Fruit fly (Drosophila melanogaster) whole organism, embryonic: ENCODE measurements around the gene CG32647.
A peak's percentile ranks its signal among the peaks of the same experiment; 100 is the strongest.

ENCODE experiments used
- Adf1 ChIP-seq: fragments of 200-800 bp; sonication (Bioruptor generic); IDR thresholded peaks from 2 replicates; pipeline ENCODE4 v1.3.6; 2022; ENCODE audit warnings: missing biosample characterization, missing genetic modification characterization
- Asciz ChIP-seq: fragments of 200-800 bp; sonication (Bioruptor generic); optimal IDR thresholded peaks from 2 replicates; lab custom pipeline; 2017; ENCODE audit warnings: missing biosample characterization, mild to moderate bottlenecking, missing genetic modification characterization, missing genetic modification reagents
- Atf3 ChIP-seq: fragments of 200-800 bp; sonication (Bioruptor generic); optimal IDR thresholded peaks from 3 replicates; lab custom pipeline; 2016; ENCODE audit warnings: missing biosample characterization, missing genetic modification characterization
- CG11093 ChIP-seq: fragments of 200-800 bp; sonication (Bioruptor generic); IDR thresholded peaks from 3 replicates; pipeline ENCODE4 v1.3.6; 2022; ENCODE audit warnings: missing biosample characterization, missing genetic modification characterization
- CG11560 ChIP-seq: fragments of 200-800 bp; sonication (Bioruptor generic); IDR thresholded peaks from 3 replicates; pipeline ENCODE4 v1.3.6; 2022; ENCODE audit warnings: missing biosample characterization, missing genetic modification characterization
- CG11723 ChIP-seq: fragments of 200-800 bp; sonication (Bioruptor generic); optimal IDR thresholded peaks from 2 replicates; lab custom pipeline; 2017; ENCODE audit warnings: missing biosample characterization, mild to moderate bottlenecking, missing genetic modification characterization
- CG12219 ChIP-seq: fragments of 200-800 bp; sonication (Bioruptor generic); optimal IDR thresholded peaks from 3 replicates; lab custom pipeline; 2018; ENCODE audit warnings: missing biosample characterization, mild to moderate bottlenecking, missing genetic modification characterization
- CG14965 ChIP-seq: fragments of 200-800 bp; sonication (Bioruptor generic); optimal IDR thresholded peaks from 2 replicates; lab custom pipeline; 2016; ENCODE audit warnings: missing biosample characterization, missing genetic modification characterization, borderline replicate concordance
- CG17385 ChIP-seq: fragments of 200-800 bp; sonication (Bioruptor generic); optimal IDR thresholded peaks from 3 replicates; lab custom pipeline; 2018; ENCODE audit warnings: missing biosample characterization, mild to moderate bottlenecking, missing genetic modification characterization
- CG18764 ChIP-seq: fragments of 200-800 bp; sonication (Bioruptor generic); optimal IDR thresholded peaks from 3 replicates; lab custom pipeline; 2016; ENCODE audit warnings: missing biosample characterization, missing genetic modification characterization
- CG32772 ChIP-seq: fragments of 200-800 bp; sonication (Bioruptor generic); IDR thresholded peaks from 2 replicates; pipeline ENCODE4 v1.3.6; 2022; ENCODE audit warnings: missing biosample characterization, missing genetic modification characterization
- CG3281 ChIP-seq: fragments of 200-800 bp; sonication (Bioruptor generic); optimal IDR thresholded peaks from 3 replicates; lab custom pipeline; 2017; ENCODE audit warnings: missing biosample characterization, mild to moderate bottlenecking, missing genetic modification characterization
- CG4820 ChIP-seq: fragments of 200-800 bp; sonication (Bioruptor generic); optimal IDR thresholded peaks from 3 replicates; lab custom pipeline; 2016; ENCODE audit warnings: missing biosample characterization, missing genetic modification characterization
- CG5180 ChIP-seq: fragments of 200-800 bp; sonication (Bioruptor generic); optimal IDR thresholded peaks from 3 replicates; lab custom pipeline; 2017; ENCODE audit warnings: missing biosample characterization, missing genetic modification characterization, mild to moderate bottlenecking, moderate library complexity, missing genetic modification reagents
- CG5953 ChIP-seq: fragments of 200-800 bp; sonication (Bioruptor generic); IDR thresholded peaks from 2 replicates; pipeline ENCODE4 v1.3.6; 2022; ENCODE audit warnings: missing biosample characterization, missing genetic modification characterization
- CG6175 ChIP-seq: fragments of 200-800 bp; sonication (Bioruptor generic); IDR thresholded peaks from 3 replicates; pipeline ENCODE4 v1.3.6; 2022; ENCODE audit warnings: missing biosample characterization, missing genetic modification characterization
- CG7556 ChIP-seq: fragments of 200-800 bp; sonication (Bioruptor generic); optimal IDR thresholded peaks from 2 replicates; lab custom pipeline; 2017; ENCODE audit warnings: missing biosample characterization, mild to moderate bottlenecking, missing genetic modification characterization
- CG8290 ChIP-seq, 3 experiments: fragments of 200-800 bp; sonication (Bioruptor generic); optimal IDR thresholded peaks; 2 replicates each; lab custom pipeline; 2016 to 2019; ENCODE audit warnings: missing biosample characterization in 3 of 3, missing genetic modification characterization in 3 of 3, mild to moderate bottlenecking in 2 of 3, moderate library complexity in 1 of 3
- Deaf1 ChIP-seq: fragments of 200-800 bp; optimal IDR thresholded peaks from 3 replicates; lab custom pipeline; 2019; ENCODE audit warnings: missing biosample characterization, mild to moderate bottlenecking, missing genetic modification characterization, moderate library complexity
- Elba2 ChIP-seq: fragments of 200-800 bp; sonication (Bioruptor generic); optimal IDR thresholded peaks from 3 replicates; lab custom pipeline; 2016; ENCODE audit warnings: missing biosample characterization, missing genetic modification characterization
- Ets97D ChIP-seq: fragments of 200-800 bp; sonication (Bioruptor generic); optimal IDR thresholded peaks from 3 replicates; lab custom pipeline; 2016; ENCODE audit warnings: missing biosample characterization, missing genetic modification characterization
- Fer1 ChIP-seq: fragments of 200-800 bp; sonication (Bioruptor generic); optimal IDR thresholded peaks from 2 replicates; lab custom pipeline; 2017; ENCODE audit warnings: missing biosample characterization, mild to moderate bottlenecking, missing genetic modification characterization
- HHEX ChIP-seq: fragments of 200-800 bp; sonication (Bioruptor generic); optimal IDR thresholded peaks from 3 replicates; lab custom pipeline; 2017; ENCODE audit warnings: missing biosample characterization, mild to moderate bottlenecking, missing genetic modification characterization, missing genetic modification reagents
- Hsf ChIP-seq: fragments of 200-800 bp; sonication (Bioruptor generic); optimal IDR thresholded peaks from 3 replicates; lab custom pipeline; 2016; ENCODE audit warnings: missing biosample characterization, missing genetic modification characterization
- MESR4 ChIP-seq: fragments of 200-800 bp; sonication (Bioruptor generic); optimal IDR thresholded peaks from 2 replicates; lab custom pipeline; 2018; ENCODE audit warnings: missing biosample characterization, mild to moderate bottlenecking, missing genetic modification characterization, moderate library complexity
- Mad ChIP-seq: fragments of 200-800 bp; sonication (Bioruptor generic); optimal IDR thresholded peaks from 2 replicates; lab custom pipeline; 2016; ENCODE audit warnings: missing biosample characterization, missing genetic modification characterization
- Nf-YB ChIP-seq: fragments of 200-800 bp; sonication (Bioruptor generic); optimal IDR thresholded peaks from 3 replicates; lab custom pipeline; 2019; ENCODE audit warnings: missing biosample characterization, mild to moderate bottlenecking, missing genetic modification characterization, moderate library complexity
- PHDP ChIP-seq: fragments of 200-800 bp; sonication (Bioruptor generic); optimal IDR thresholded peaks from 3 replicates; lab custom pipeline; 2018; ENCODE audit warnings: missing biosample characterization, mild to moderate bottlenecking, missing genetic modification characterization, moderate library complexity
- Scr ChIP-seq: fragments of 200-800 bp; sonication (Bioruptor generic); IDR thresholded peaks from 2 replicates; pipeline ENCODE4 v1.3.6; 2022; ENCODE audit warnings: missing biosample characterization, missing genetic modification characterization; ENCODE audit not compliant: partially characterized antibody
- Spps ChIP-seq: fragments of 200-800 bp; sonication (Bioruptor generic); optimal IDR thresholded peaks from 2 replicates; lab custom pipeline; 2018; ENCODE audit warnings: missing biosample characterization, mild to moderate bottlenecking, missing genetic modification characterization
- Sry-β ChIP-seq: fragments of 200-800 bp; sonication (Bioruptor generic); optimal IDR thresholded peaks from 2 replicates; lab custom pipeline; 2018; ENCODE audit warnings: missing biosample characterization, mild to moderate bottlenecking, missing genetic modification characterization, moderate library complexity
- Vsx1 ChIP-seq: fragments of 200-800 bp; sonication (Bioruptor generic); optimal IDR thresholded peaks from 2 replicates; lab custom pipeline; 2017; ENCODE audit warnings: missing biosample characterization, mild to moderate bottlenecking, missing genetic modification characterization, missing genetic modification reagents
- YL-1 ChIP-seq: fragments of 200-800 bp; sonication (Bioruptor generic); optimal IDR thresholded peaks from 3 replicates; lab custom pipeline; 2017; ENCODE audit warnings: missing biosample characterization, mild to moderate bottlenecking, missing genetic modification characterization
- ab ChIP-seq: fragments of 200-800 bp; sonication (Bioruptor generic); optimal IDR thresholded peaks from 2 replicates; lab custom pipeline; 2016; ENCODE audit warnings: missing biosample characterization, missing genetic modification characterization
- chif ChIP-seq, 2 experiments: fragments of 200-800 bp; sonication (Bioruptor generic); optimal IDR thresholded peaks; 3 replicates each; lab custom pipeline; 2016; ENCODE audit warnings: missing biosample characterization in 2 of 2, missing genetic modification characterization in 2 of 2
- chinmo ChIP-seq: fragments of 200-800 bp; sonication (Bioruptor generic); IDR thresholded peaks from 4 replicates; pipeline ENCODE4 v1.3.6; 2022; ENCODE audit warnings: missing biosample characterization, missing genetic modification characterization; ENCODE audit not compliant: partially characterized antibody
- da ChIP-seq: fragments of 200-800 bp; sonication (Bioruptor generic); optimal IDR thresholded peaks from 2 replicates; lab custom pipeline; 2016; ENCODE audit warnings: missing biosample characterization, missing genetic modification characterization
- ems ChIP-seq: fragments of 200-800 bp; sonication (Bioruptor generic); optimal IDR thresholded peaks from 3 replicates; lab custom pipeline; 2016; ENCODE audit warnings: missing biosample characterization, missing genetic modification characterization
- eyg ChIP-seq: fragments of 200-800 bp; sonication (Bioruptor generic); optimal IDR thresholded peaks from 3 replicates; lab custom pipeline; 2016; ENCODE audit warnings: missing biosample characterization, missing genetic modification characterization
- grn ChIP-seq: fragments of 200-800 bp; sonication (Bioruptor generic); optimal IDR thresholded peaks from 3 replicates; lab custom pipeline; 2017; ENCODE audit warnings: missing biosample characterization, missing genetic modification characterization
- gsb ChIP-seq: fragments of 200-800 bp; sonication (Bioruptor generic); IDR thresholded peaks from 2 replicates; pipeline ENCODE4 v1.3.6; 2022; ENCODE audit warnings: missing biosample characterization, missing genetic modification characterization
- lov ChIP-seq, 2 experiments: fragments of 200-800 bp in 1 of 2; fragments of >200 bp in 1 of 2; sonication (Bioruptor generic) in 1 of 2; IDR thresholded peaks in 1 of 2; optimal IDR thresholded peaks in 1 of 2; 2 replicates in 1 of 2; 3 replicates in 1 of 2; pipeline versions ENCODE4 v1.3.6 to Lab custom; 2017 to 2022; ENCODE audit warnings: missing biosample characterization in 1 of 2, missing genetic modification characterization in 1 of 2
- maf-S ChIP-seq: fragments of 200-800 bp; sonication (Bioruptor generic); optimal IDR thresholded peaks from 2 replicates; lab custom pipeline; 2016; ENCODE audit warnings: missing biosample characterization, missing genetic modification characterization
- nerfin-1 ChIP-seq: fragments of 200-800 bp; sonication (Bioruptor generic); optimal IDR thresholded peaks from 3 replicates; lab custom pipeline; 2019; ENCODE audit warnings: missing biosample characterization, mild to moderate bottlenecking, missing genetic modification characterization, moderate library complexity
- odd ChIP-seq: fragments of 200-800 bp; sonication (Bioruptor generic); optimal IDR thresholded peaks from 2 replicates; lab custom pipeline; 2017; ENCODE audit warnings: missing biosample characterization, mild to moderate bottlenecking, missing genetic modification characterization
- scrt ChIP-seq: fragments of 200-800 bp; sonication (Bioruptor generic); optimal IDR thresholded peaks from 2 replicates; lab custom pipeline; 2018; ENCODE audit warnings: missing biosample characterization, mild to moderate bottlenecking, missing genetic modification characterization, moderate library complexity
- sens ChIP-seq: fragments of 200-800 bp; sonication (Bioruptor generic); peaks from one replicate; lab custom pipeline; 2016; ENCODE audit warnings: missing biosample characterization, missing genetic modification characterization
- stc ChIP-seq: fragments of 200-800 bp; sonication (Bioruptor generic); IDR thresholded peaks from 2 replicates; pipeline ENCODE4 v1.3.6; 2022; ENCODE audit warnings: missing biosample characterization, missing genetic modification characterization
- wor ChIP-seq: fragments of 200-800 bp; sonication (Bioruptor generic); IDR thresholded peaks from 2 replicates; pipeline ENCODE4 v1.3.6; 2022; ENCODE audit warnings: missing biosample characterization, missing genetic modification characterization

CG32647 gene

dm6 chrX:12737735-12738390 lies 46.9 kb downstream of the CG32647 start (continued):
- peak; percentile 72 for TF ChIP-seq odd (GFP tag; lab: Kevin White, UChicago)
- no peak for TF ChIP-seq Elba2 (GFP tag; lab: Kevin White, UChicago)
- no peak for TF ChIP-seq Mad (GFP tag; lab: Kevin White, UChicago)
- TF ChIP-seq Adf1 (GFP tag; lab: Robert Waterston, UW) = peak; percentile 2; the same call in 1 of the 2 replicates
- TF ChIP-seq Ets97D (GFP tag; lab: Kevin White, UChicago) = no peak
- TF ChIP-seq CG7556 (GFP tag; lab: Kevin White, UChicago) = peak; percentile 86
- TF ChIP-seq eyg (GFP tag; lab: Kevin White, UChicago) = no peak
- no peak for TF ChIP-seq Sry-β (GFP tag; lab: Kevin White, UChicago)
- peak; percentile 62 for TF ChIP-seq nerfin-1 (tag; lab: Kevin White, UChicago)
- TF ChIP-seq Deaf1 (tag; lab: Kevin White, UChicago) = peak; percentile 46
- TF ChIP-seq wor (GFP tag; lab: Robert Waterston, UW) = peak; percentile 37; the same call in 1 of the 2 replicates
- no peak for TF ChIP-seq Scr (GFP tag; lab: Robert Waterston, UW)
- no peak for TF ChIP-seq CG18764 (GFP tag; lab: Kevin White, UChicago)
- TF ChIP-seq CG12219 = peak; percentile 12
- TF ChIP-seq sens (GFP tag; lab: Kevin White, UChicago) = peak; percentile 92
- TF ChIP-seq gsb (GFP tag; lab: Robert Waterston, UW) = no peak
- TF ChIP-seq da (GFP tag; lab: Kevin White, UChicago) = no peak
- no peak for TF ChIP-seq CG11093
- TF ChIP-seq CG17385 (GFP tag; lab: Kevin White, UChicago) = peak; percentile 78
- TF ChIP-seq Fer1 = peak; percentile 71
- no peak; the same call in 1 of the 2 replicates for TF ChIP-seq stc
- TF ChIP-seq scrt = peak; percentile 71
- no peak for TF ChIP-seq Atf3 (GFP tag; lab: Kevin White, UChicago)
- peak; percentile 53 for TF ChIP-seq CG4820 (GFP tag; lab: Kevin White, UChicago)
- no peak for TF ChIP-seq CG6175 (GFP tag; lab: Robert Waterston, UW)
- TF ChIP-seq CG3281 = peak; percentile 81
- peak; percentile 22 for TF ChIP-seq CG8290 (GFP tag; optimal IDR thresholded peaks at IDR 0.05; lab: Kevin White, UChicago)
- no peak for TF ChIP-seq CG8290 (tag; optimal IDR thresholded peaks at IDR 0.05; lab: Kevin White, UChicago)
- TF ChIP-seq chinmo = no peak
- TF ChIP-seq CG32772 (GFP tag; lab: Robert Waterston, UW) = no peak; the same call in 1 of the 2 replicates
- no peak for TF ChIP-seq lov (optimal IDR thresholded peaks at IDR 0.05; lab: Kevin White, UChicago)
- no peak for TF ChIP-seq lov (GFP tag; IDR thresholded peaks at IDR 0.05; lab: Robert Waterston, UW)
- peak; percentile 37 for TF ChIP-seq Vsx1 (GFP tag; lab: Kevin White, UChicago)
- TF ChIP-seq CG11723 = peak; percentile 55
- no peak for TF ChIP-seq CG11560 (tag; lab: Robert Waterston, UW)
- TF ChIP-seq HHEX = peak; percentile 50
- TF ChIP-seq ab (GFP tag; lab: Kevin White, UChicago) = no peak
- peak; percentile 59 for TF ChIP-seq Nf-YB
- TF ChIP-seq MESR4 (GFP tag; lab: Kevin White, UChicago) = no peak
- TF ChIP-seq Asciz (GFP tag; lab: Kevin White, UChicago) = peak; percentile 81
- TF ChIP-seq maf-S (GFP tag; lab: Kevin White, UChicago) = no peak
- TF ChIP-seq Hsf (GFP tag; lab: Kevin White, UChicago) = peak; percentile 47
- no peak for TF ChIP-seq CG14965
- peak; percentile 30 for TF ChIP-seq Spps (tag; lab: Kevin White, UChicago)
- peak; percentile 82 for TF ChIP-seq PHDP (tag; lab: Kevin White, UChicago)
- TF ChIP-seq YL-1 (GFP tag; lab: Kevin White, UChicago) = peak; percentile 1
- TF ChIP-seq ems (GFP tag; lab: Kevin White, UChicago) = no peak
- no peak for TF ChIP-seq grn (GFP tag; lab: Kevin White, UChicago)
- TF ChIP-seq CG5180 = no peak
- no peak for TF ChIP-seq CG5953 (GFP tag; lab: Robert Waterston, UW)
- peak; percentile 17 to 31 for TF ChIP-seq chif (GFP tag; optimal IDR thresholded peaks at IDR 0.05; lab: Kevin White, UChicago)
